Worm (Caenorhabditis elegans) whole organism, L3 larva: ENCODE measurements around the gene F18E9.8.

Experiments
- ZK546.5 ChIP-seq: sonication (generic microtip); optimal IDR thresholded peaks from 2 replicates; lab custom pipeline; 2017; ENCODE audit warnings: missing biosample characterization, missing genetic modification characterization
- aly-2 ChIP-seq: fragments of 150-350 bp; optimal IDR thresholded peaks from 2 replicates; lab custom pipeline; 2014; ENCODE audit warnings: missing biosample characterization, missing genetic modification characterization
- ama-1 ChIP-seq: fragments of 150-350 bp; optimal IDR thresholded peaks from 2 replicates; lab custom pipeline; 2018
- ceh-16 ChIP-seq: sonication (generic microtip); optimal IDR thresholded peaks from 2 replicates; lab custom pipeline; 2017; ENCODE audit warnings: missing biosample characterization, missing genetic modification characterization
- ceh-28 ChIP-seq: fragments of 150-350 bp; optimal IDR thresholded peaks from 2 replicates; lab custom pipeline; 2014; ENCODE audit warnings: missing biosample characterization, missing genetic modification reagents, missing genetic modification characterization
- ceh-82 ChIP-seq: fragments of 150-350 bp; optimal IDR thresholded peaks from 2 replicates; lab custom pipeline; 2014; ENCODE audit warnings: missing biosample characterization, missing genetic modification characterization
- ceh-9 ChIP-seq: sonication (generic microtip); optimal IDR thresholded peaks from 2 replicates; lab custom pipeline; 2018; ENCODE audit warnings: missing biosample characterization, missing genetic modification characterization
- daf-12 ChIP-seq: fragments of 150-350 bp; optimal IDR thresholded peaks from 2 replicates; lab custom pipeline; 2014; ENCODE audit warnings: missing biosample characterization, missing genetic modification reagents, missing genetic modification characterization
- egl-27 ChIP-seq: sonication (generic microtip); optimal IDR thresholded peaks from 4 replicates; lab custom pipeline; 2017; ENCODE audit warnings: missing biosample characterization, missing genetic modification reagents, missing genetic modification characterization
- egl-5 ChIP-seq: fragments of 150-350 bp; optimal IDR thresholded peaks from 2 replicates; lab custom pipeline; 2017; ENCODE audit warnings: missing biosample characterization, missing genetic modification reagents, missing genetic modification characterization, inconsistent platforms
- elt-1 ChIP-seq: fragments of 150-350 bp; optimal IDR thresholded peaks from 2 replicates; lab custom pipeline; 2014; ENCODE audit warnings: missing biosample characterization, missing genetic modification characterization
- elt-2 ChIP-seq: sonication (generic microtip); optimal IDR thresholded peaks from 2 replicates; lab custom pipeline; 2016; ENCODE audit warnings: missing genetic modification reagents, mild to moderate bottlenecking, missing genetic modification characterization, missing compliant biosample characterization
- elt-3 ChIP-seq, 3 experiments: fragments of 150-350 bp in 1 of 3; sonication (generic microtip) in 2 of 3; optimal IDR thresholded peaks; 2 replicates in 2 of 3; 4 replicates in 1 of 3; lab custom pipeline; 2014 to 2017; ENCODE audit warnings: missing biosample characterization in 3 of 3, missing genetic modification characterization in 3 of 3
- eor-1 ChIP-seq, 2 experiments: fragments of 150-350 bp; optimal IDR thresholded peaks; 2 replicates each; lab custom pipeline; 2014 to 2018; ENCODE audit warnings: missing biosample characterization in 2 of 2, missing genetic modification characterization in 2 of 2
- fkh-2 ChIP-seq: fragments of 150-350 bp; optimal IDR thresholded peaks from 2 replicates; lab custom pipeline; 2014; ENCODE audit warnings: missing biosample characterization, missing genetic modification reagents, missing genetic modification characterization
- fos-1 ChIP-seq: fragments of 150-350 bp; optimal IDR thresholded peaks from 2 replicates; lab custom pipeline; 2014; ENCODE audit warnings: missing biosample characterization, missing genetic modification characterization
- hmg-11 ChIP-seq: sonication (generic microtip); optimal IDR thresholded peaks from 2 replicates; lab custom pipeline; 2016; ENCODE audit warnings: missing genetic modification characterization, missing compliant biosample characterization
- jun-1 ChIP-seq: fragments of 150-350 bp; optimal IDR thresholded peaks from 2 replicates; lab custom pipeline; 2014; ENCODE audit warnings: missing biosample characterization, missing genetic modification reagents, missing genetic modification characterization
- lin-39 ChIP-seq: fragments of 150-350 bp; optimal IDR thresholded peaks from 2 replicates; lab custom pipeline; 2018; ENCODE audit warnings: missing biosample characterization, missing genetic modification reagents, missing genetic modification characterization
- lsy-12 ChIP-seq: sonication (generic microtip); optimal IDR thresholded peaks from 2 replicates; lab custom pipeline; 2016; ENCODE audit warnings: mild to moderate bottlenecking, missing genetic modification characterization, missing compliant biosample characterization
- mdl-1 ChIP-seq: fragments of 150-350 bp; optimal IDR thresholded peaks from 2 replicates; lab custom pipeline; 2014; ENCODE audit warnings: missing biosample characterization, missing genetic modification characterization
- mml-1 ChIP-seq: fragments of 150-350 bp; sonication (generic microtip); optimal IDR thresholded peaks from 3 replicates; lab custom pipeline; 2014; ENCODE audit warnings: missing biosample characterization, missing genetic modification characterization
- nfya-1 ChIP-seq: sonication (generic microtip); optimal IDR thresholded peaks from 2 replicates; lab custom pipeline; 2017; ENCODE audit warnings: missing genetic modification characterization, mild to moderate bottlenecking, missing compliant biosample characterization, antibody characterized with exemption, moderate library complexity; ENCODE audit not compliant: insufficient read depth
- nhr-11 ChIP-seq: fragments of 150-350 bp; optimal IDR thresholded peaks from 2 replicates; lab custom pipeline; 2014; ENCODE audit warnings: missing biosample characterization, missing genetic modification characterization
- nhr-12 ChIP-seq: fragments of 150-350 bp; optimal IDR thresholded peaks from 2 replicates; lab custom pipeline; 2014; ENCODE audit warnings: missing biosample characterization, missing genetic modification characterization
- nhr-23 ChIP-seq: fragments of 150-350 bp; optimal IDR thresholded peaks from 2 replicates; lab custom pipeline; 2014; ENCODE audit warnings: missing biosample characterization, missing genetic modification reagents, missing genetic modification characterization
- nhr-237 ChIP-seq: fragments of 150-350 bp; optimal IDR thresholded peaks from 2 replicates; lab custom pipeline; 2014; ENCODE audit warnings: missing biosample characterization, missing genetic modification characterization
- nhr-25 ChIP-seq: sonication (generic microtip); optimal IDR thresholded peaks from 2 replicates; lab custom pipeline; 2017; ENCODE audit warnings: missing biosample characterization, missing genetic modification characterization
- nhr-28 ChIP-seq: fragments of 150-350 bp; optimal IDR thresholded peaks from 2 replicates; lab custom pipeline; 2014; ENCODE audit warnings: missing biosample characterization, missing genetic modification characterization
- nhr-43 ChIP-seq: sonication (generic microtip); optimal IDR thresholded peaks from 2 replicates; lab custom pipeline; 2016; ENCODE audit warnings: mild to moderate bottlenecking, missing genetic modification characterization, missing compliant biosample characterization; ENCODE audit not compliant: poor library complexity, severe bottlenecking
- nhr-76 ChIP-seq: fragments of 150-350 bp; sonication (generic microtip); optimal IDR thresholded peaks from 5 replicates; lab custom pipeline; 2014; ENCODE audit warnings: missing biosample characterization, missing genetic modification characterization
- nhr-77 ChIP-seq: fragments of 150-350 bp; optimal IDR thresholded peaks from 2 replicates; lab custom pipeline; 2014; ENCODE audit warnings: missing biosample characterization, missing genetic modification characterization
- pha-4 ChIP-seq: fragments of 150-350 bp; optimal IDR thresholded peaks from 2 replicates; lab custom pipeline; 2014; ENCODE audit warnings: missing biosample characterization, missing genetic modification reagents, missing genetic modification characterization
- pqm-1 ChIP-seq: fragments of 150-350 bp; optimal IDR thresholded peaks from 2 replicates; lab custom pipeline; 2017; ENCODE audit warnings: missing biosample characterization, missing genetic modification characterization, inconsistent platforms
- sea-2 ChIP-seq: fragments of 150-350 bp; sonication (generic microtip); optimal IDR thresholded peaks from 4 replicates; lab custom pipeline; 2014; ENCODE audit warnings: missing biosample characterization, missing genetic modification reagents, missing genetic modification characterization
- snpc-4 ChIP-seq: fragments of 150-350 bp; optimal IDR thresholded peaks from 2 replicates; lab custom pipeline; 2014; ENCODE audit warnings: missing biosample characterization, missing genetic modification characterization
- tbx-2 ChIP-seq: sonication (generic microtip); optimal IDR thresholded peaks from 2 replicates; lab custom pipeline; 2016; ENCODE audit warnings: mild to moderate bottlenecking, missing genetic modification characterization, missing compliant biosample characterization
- unc-62 ChIP-seq: fragments of 150-350 bp; sonication (generic microtip); optimal IDR thresholded peaks from 4 replicates; lab custom pipeline; 2014; ENCODE audit warnings: missing biosample characterization, missing genetic modification reagents, missing genetic modification characterization
- zag-1 ChIP-seq: fragments of 150-350 bp; optimal IDR thresholded peaks from 2 replicates; lab custom pipeline; 2014; ENCODE audit warnings: missing biosample characterization, missing genetic modification characterization
- ztf-11 ChIP-seq: fragments of 150-350 bp; optimal IDR thresholded peaks from 2 replicates; lab custom pipeline; 2014; ENCODE audit warnings: missing biosample characterization, missing genetic modification characterization
- ztf-4 ChIP-seq: fragments of 150-350 bp; optimal IDR thresholded peaks from 2 replicates; lab custom pipeline; 2014; ENCODE audit warnings: missing biosample characterization, missing genetic modification characterization

Gene F18E9.8

ce11 chrX:8582767-8583360 is 1.5 kb upstream of the F18E9.8 start:
- no peak for TF ChIP-seq nhr-237
- TF ChIP-seq elt-3 (tag; optimal IDR thresholded peaks at IDR 0.05; lab: Kevin White, UChicago): no peak
- TF ChIP-seq daf-12 (tag; lab: Kevin White, UChicago): no peak
- peak; percentile 21 for TF ChIP-seq nhr-11 (tag; lab: Kevin White, UChicago)
- no peak for TF ChIP-seq nfya-1
- TF ChIP-seq, all 47 proteins: peak for 1

DNA sequence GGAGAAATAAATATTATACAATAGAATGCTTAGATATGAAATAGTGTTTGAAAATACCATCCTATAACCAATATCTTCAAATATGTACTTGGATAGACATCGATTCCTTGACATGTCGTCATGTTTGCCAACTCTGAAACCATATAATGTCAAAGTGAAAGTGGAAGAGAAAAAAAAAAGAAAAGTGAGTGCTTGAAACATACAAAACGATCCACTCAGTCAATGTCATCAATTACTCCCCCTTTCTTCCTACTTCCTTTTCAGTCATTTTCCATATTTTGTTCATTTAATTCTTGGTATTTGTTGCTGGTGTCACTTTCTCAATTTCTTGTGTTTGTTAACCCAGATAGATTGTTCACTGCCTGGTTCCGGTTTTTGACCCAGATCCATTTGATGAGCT is 1.1 kb downstream of the F18E9.8 start, which contains the start of gene F18E9.4:
Gene F18E9.4, plus strand, starts transcription at position 301 of the 400 bp plus-strand sequence.
- TF ChIP-seq nhr-12 (tag; lab: Kevin White, UChicago): no peak
- no peak for TF ChIP-seq hmg-11 (tag; lab: Kevin White, UChicago)
- no peak for TF ChIP-seq mdl-1 (tag; lab: Kevin White, UChicago)
- no peak for TF ChIP-seq lsy-12 (tag; lab: Kevin White, UChicago)
- no peak for TF ChIP-seq sea-2
- TF ChIP-seq nhr-76 (tag; lab: Kevin White, UChicago): no peak
- no peak for TF ChIP-seq nhr-23 (tag; lab: Kevin White, UChicago)
- TF ChIP-seq egl-5 (tag; lab: Kevin White, UChicago): no peak
- TF ChIP-seq aly-2 (tag; lab: Kevin White, UChicago): no peak
- no peak for TF ChIP-seq ama-1 (lab: Kevin White, UChicago)
- TF ChIP-seq elt-3 (tag; optimal IDR thresholded peaks at IDR 0.05; lab: Kevin White, UChicago): no peak
- no peak for TF ChIP-seq ZK546.5 (tag; lab: Kevin White, UChicago)
- no peak for TF ChIP-seq daf-12 (tag; lab: Kevin White, UChicago)
- no peak for TF ChIP-seq mml-1 (tag; lab: Kevin White, UChicago)

DNA sequence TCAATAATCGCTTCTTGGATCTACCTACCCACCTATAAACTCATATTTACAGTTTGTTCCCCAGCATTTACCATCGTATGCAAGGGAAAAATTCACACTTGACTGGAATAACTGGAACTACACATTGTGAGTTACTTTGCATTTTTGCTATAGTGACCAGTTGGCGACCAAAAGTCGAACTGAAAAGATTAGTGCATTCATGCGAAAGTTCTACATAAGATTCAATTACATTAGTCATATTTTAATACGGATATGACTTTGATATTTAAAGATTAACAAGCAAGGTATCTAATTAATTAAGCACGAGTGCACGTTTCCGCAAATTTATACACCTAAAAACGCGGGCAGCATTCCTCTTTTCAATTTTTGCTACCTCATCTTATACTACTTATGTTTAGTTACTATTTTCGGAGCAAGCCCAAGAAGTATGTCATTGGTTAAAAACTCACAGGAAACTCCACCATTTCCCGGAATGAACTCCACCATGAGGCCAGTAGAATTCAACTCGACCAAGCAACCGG is 10.3 kb downstream of the F18E9.8 start, which contains the start of gene jmjd-3.1:
Gene jmjd-3.1, plus strand, starts transcription at position 51 of the 521 bp plus-strand sequence.
- TF ChIP-seq daf-12 (tag; lab: Kevin White, UChicago) (no peak), elt-3 (tag; optimal IDR thresholded peaks at IDR 0.05; lab: Kevin White, UChicago) (no peak), nhr-77 (tag; lab: Kevin White, UChicago) (no peak), nhr-237 (no peak), fkh-2 (no peak), egl-27 (tag; lab: Kevin White, UChicago) (no peak), ztf-4 (tag; lab: Kevin White, UChicago) (no peak), unc-62 (no peak), lin-39 (tag; lab: Kevin White, UChicago) (no peak), ceh-16 (tag; lab: Kevin White, UChicago) (no peak), eor-1 (tag; optimal IDR thresholded peaks at IDR 0.05; lab: Kevin White, UChicago) (no peak), ztf-11 (no peak), zag-1 (tag; lab: Kevin White, UChicago) (no peak), tbx-2 (no peak), ceh-9 (tag; lab: Kevin White, UChicago) (no peak)

DNA sequence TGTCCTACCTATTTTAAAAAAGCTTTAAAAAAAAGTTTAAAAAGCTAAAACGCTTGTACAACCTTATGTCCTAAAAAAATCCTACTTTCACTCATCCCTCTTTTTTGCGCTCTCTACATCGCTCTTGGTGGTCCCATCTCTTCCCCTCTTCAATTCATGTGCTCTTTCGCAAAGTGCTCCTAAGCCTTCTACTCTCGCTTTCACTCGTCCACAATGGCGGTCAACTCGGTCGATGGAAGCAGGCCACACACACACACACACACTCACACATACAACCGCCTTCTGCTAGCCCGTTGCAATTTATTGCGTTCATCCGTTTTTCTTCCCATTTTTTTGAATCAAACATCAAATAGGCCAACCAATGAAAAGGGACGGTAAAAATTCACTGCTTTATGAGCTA is 12.2 kb downstream of the F18E9.8 start:
- TF ChIP-seq nfya-1 (peak; percentile 47), elt-2 (tag; lab: Kevin White, UChicago) (no peak), lin-39 (tag; lab: Kevin White, UChicago) (peak; percentile 33), snpc-4 (tag; lab: Kevin White, UChicago) (no peak)

- TF ChIP-seq fos-1 (tag; lab: Kevin White, UChicago): no peak
- TF ChIP-seq nhr-12 (tag; lab: Kevin White, UChicago): no peak
- peak; percentile 31 for TF ChIP-seq pqm-1 (tag; lab: Kevin White, UChicago)
- peak; percentile 51 for TF ChIP-seq jun-1
- TF ChIP-seq pha-4: no peak
- TF ChIP-seq egl-27 (tag; lab: Kevin White, UChicago): no peak
- no peak for TF ChIP-seq nhr-28 (tag; lab: Kevin White, UChicago)
- TF ChIP-seq unc-62: peak; percentile 7
- TF ChIP-seq ceh-9 (tag; lab: Kevin White, UChicago): no peak
- no peak for TF ChIP-seq nhr-43 (tag; lab: Kevin White, UChicago)
- no peak for TF ChIP-seq snpc-4 (tag; lab: Kevin White, UChicago)
- no peak for TF ChIP-seq ceh-16 (tag; lab: Kevin White, UChicago)
- TF ChIP-seq ceh-28 (tag; lab: Kevin White, UChicago): no peak
- peak; percentile 28 for TF ChIP-seq nhr-25 (tag; lab: Kevin White, UChicago)
- no peak for TF ChIP-seq ceh-82 (tag; lab: Kevin White, UChicago)
- TF ChIP-seq elt-1 (tag; lab: Kevin White, UChicago): no peak
- no peak for TF ChIP-seq sea-2
- no peak for TF ChIP-seq ama-1 (lab: Kevin White, UChicago)
- peak; percentile 88 for TF ChIP-seq elt-2 (tag; lab: Kevin White, UChicago)
- no peak for TF ChIP-seq egl-5 (tag; lab: Kevin White, UChicago)
- peak; percentile 48 for TF ChIP-seq nhr-23 (tag; lab: Kevin White, UChicago)
- no peak for TF ChIP-seq nhr-11 (tag; lab: Kevin White, UChicago)
- no peak for TF ChIP-seq eor-1 (tag; optimal IDR thresholded peaks at IDR 0.05; lab: Kevin White, UChicago)
- no peak for TF ChIP-seq nhr-77 (tag; lab: Kevin White, UChicago)
These were observed 12.9 kb downstream of the F18E9.8 start for ce11 chrX:8568423-8568903.
